Fruit fly (Drosophila melanogaster): ENCODE results near the gene gpp.
A peak's percentile ranks its signal among the peaks of the same experiment; 100 is the strongest.

DNA sequence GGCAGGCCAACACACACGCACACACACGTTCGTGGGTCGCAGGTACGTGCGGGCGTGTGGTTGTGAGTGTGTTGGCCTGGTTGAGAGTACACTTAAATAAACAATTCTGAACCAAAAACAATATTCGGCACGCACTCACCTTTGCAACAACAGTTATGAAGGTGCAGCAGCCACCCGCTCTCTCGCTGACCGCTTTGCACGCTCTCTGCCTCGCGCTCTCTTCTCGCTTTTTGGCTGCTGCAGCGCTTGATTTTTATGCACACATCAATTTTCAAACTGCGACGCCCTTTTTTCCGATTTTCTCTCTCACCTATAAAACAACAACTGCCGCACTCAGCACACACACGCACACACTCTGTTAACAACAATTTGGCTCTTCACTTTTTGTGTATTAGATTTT lies 1.4 kb upstream of the gpp start:
- TF ChIP-seq woc (GFP tag; optimal IDR thresholded peaks at IDR 0.05), result peak; percentile 36
- TF ChIP-seq GATAd (GFP tag; optimal IDR thresholded peaks at IDR 0.05), result no peak

Measured in whole organism, wandering third instar larva.